Fruit fly (Drosophila melanogaster): Measurements from ENCODE around the gene CG8003.

Gene CG8003

DNA sequence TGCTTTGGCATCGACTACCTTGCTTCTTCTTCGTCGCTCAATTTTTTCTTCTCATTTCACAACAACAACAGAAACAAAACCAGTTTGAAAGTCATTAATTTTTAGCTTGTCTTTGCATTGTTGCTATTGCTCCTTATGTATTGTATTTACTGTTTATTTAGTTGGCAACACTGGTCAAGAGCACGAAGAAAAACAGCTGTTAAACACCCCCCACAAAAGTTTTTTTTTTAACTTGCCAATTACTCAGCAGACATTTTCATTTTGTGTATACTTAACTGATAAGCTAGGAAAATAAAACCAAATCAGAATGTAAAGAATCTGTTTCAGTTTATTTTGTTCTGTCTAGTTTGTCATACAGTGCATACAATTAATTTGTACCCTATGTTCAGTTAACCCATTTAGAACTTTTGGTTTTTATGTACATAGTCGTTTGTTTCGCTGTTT is 18.5 kb downstream of the CG8003 start (continued):
- TF ChIP-seq CG10274 (GFP tag; optimal IDR thresholded peaks at IDR 0.05), result peak; percentile 19
- peak; percentile 3 for TF ChIP-seq Atf-2 (GFP tag; optimal IDR thresholded peaks at IDR 0.05)
- TF ChIP-seq CG15011 (GFP tag; optimal IDR thresholded peaks at IDR 0.05), result peak; percentile 28
- TF ChIP-seq CG7839 (tag; optimal IDR thresholded peaks at IDR 0.05), result peak; percentile 17
- TF ChIP-seq Pdp1 (GFP tag; optimal IDR thresholded peaks at IDR 0.05), result peak in 1 of 2 experiments; percentile 5
- TF ChIP-seq crol (GFP tag; IDR thresholded peaks at IDR 0.05), result no peak
- peak; percentile 22 for TF ChIP-seq CG13775 (GFP tag; optimal IDR thresholded peaks at IDR 0.05)
- TF ChIP-seq CG14710 (tag; optimal IDR thresholded peaks at IDR 0.05), result peak; percentile 36
- 0 out of 3 replicates have a peak, but pooled peaks have one; percentile 11 for TF ChIP-seq otp (GFP tag; IDR thresholded peaks at IDR 0.05)
- peak; percentile 32 for TF ChIP-seq CG17568 (GFP tag; optimal IDR thresholded peaks at IDR 0.05)
- TF ChIP-seq CG34376 (GFP tag; optimal IDR thresholded peaks at IDR 0.05), result peak; percentile 9
- peak; percentile 46 for TF ChIP-seq gem (tag; optimal IDR thresholded peaks at IDR 0.05)
- TF ChIP-seq Dek (tag; optimal IDR thresholded peaks at IDR 0.05), result peak; percentile 9
- TF ChIP-seq CG7556 (GFP tag; optimal IDR thresholded peaks at IDR 0.05), result peak; percentile 35
- TF ChIP-seq cas (GFP tag; IDR thresholded peaks at IDR 0.05), result no peak
- no peak for TF ChIP-seq Sin3A (optimal IDR thresholded peaks at IDR 0.05)
- 0 out of 3 replicates have a peak, but pooled peaks have one; percentile 11 for TF ChIP-seq CG17361 (GFP tag; IDR thresholded peaks at IDR 0.05)
- peak; percentile 64 for TF ChIP-seq Fer1 (GFP tag; optimal IDR thresholded peaks at IDR 0.05)
- TF ChIP-seq lab (GFP tag; optimal IDR thresholded peaks at IDR 0.05), result peak; percentile 57
- TF ChIP-seq prd (optimal IDR thresholded peaks at IDR 0.05), result no peak
- TF ChIP-seq prd (GFP tag; IDR thresholded peaks at IDR 0.05), result 0 out of 3 replicates have a peak, but pooled peaks have one; percentile 12
- TF ChIP-seq mam (GFP tag; optimal IDR thresholded peaks at IDR 0.05), result peak; percentile 18
- peak; percentile 73 for TF ChIP-seq CG4360 (GFP tag; IDR thresholded peaks at IDR 0.05)
- TF ChIP-seq org-1 (GFP tag; optimal IDR thresholded peaks at IDR 0.05), result peak; percentile 24
- TF ChIP-seq onecut (GFP tag; IDR thresholded peaks at IDR 0.05), result no peak
- 0 out of 2 replicates have a peak, but pooled peaks have one; percentile 24 for TF ChIP-seq Ptx1 (GFP tag; IDR thresholded peaks at IDR 0.05)
- no peak for TF ChIP-seq MBD-R2 (GFP tag; IDR thresholded peaks at IDR 0.05)
- TF ChIP-seq CG4328 (GFP tag; optimal IDR thresholded peaks at IDR 0.05), result peak; percentile 27

DNA sequence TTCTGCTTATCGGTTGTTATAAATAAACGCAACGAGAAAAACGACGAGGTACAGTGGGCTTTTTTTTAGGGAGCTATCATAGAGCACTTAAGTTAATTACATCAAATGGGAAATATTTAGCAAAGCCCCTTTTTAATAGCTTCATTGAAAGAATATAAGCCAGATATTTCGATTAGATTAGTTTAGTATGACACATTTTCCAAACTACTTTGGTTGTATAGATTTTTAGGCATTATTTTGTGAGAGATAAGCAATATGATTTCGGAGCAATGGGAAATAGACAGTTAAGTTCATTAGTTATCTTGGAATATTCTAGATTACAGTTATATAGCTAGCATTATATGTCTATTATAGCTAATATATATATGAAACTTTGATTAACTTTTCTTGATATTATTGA is 18.9 kb downstream of the CG8003 start:
- TF ChIP-seq exex (tag; optimal IDR thresholded peaks at IDR 0.05), result peak; percentile 89
- TF ChIP-seq Atf3 (GFP tag; optimal IDR thresholded peaks at IDR 0.05), result no peak

DNA sequence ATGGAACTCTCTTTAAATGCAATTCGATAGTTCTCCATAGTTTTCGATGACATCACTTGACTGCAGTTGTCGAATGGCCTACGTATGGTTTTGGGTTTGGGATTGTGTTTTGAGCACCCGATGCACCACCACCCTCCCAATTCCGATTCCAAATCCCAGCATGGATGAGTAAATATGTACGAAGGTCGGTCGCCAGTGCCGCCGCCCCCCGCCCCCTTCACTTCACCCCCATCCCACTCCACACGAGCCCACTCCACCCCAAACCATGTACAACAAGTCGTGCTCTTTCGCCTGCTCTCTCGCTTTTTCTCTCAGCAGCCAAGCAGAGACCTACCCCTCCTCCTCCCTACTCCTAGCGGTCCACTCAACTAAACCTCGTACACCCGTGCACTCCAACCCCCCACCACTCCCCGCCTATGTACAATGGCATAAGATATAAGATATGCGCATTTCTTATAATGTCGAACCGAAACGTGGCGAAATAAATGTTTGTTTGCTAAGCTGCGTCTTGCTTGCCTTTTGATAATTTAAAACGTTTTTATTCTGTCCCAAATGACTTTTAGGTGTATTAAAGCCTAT is 19.5 kb downstream of the CG8003 start:
- TF ChIP-seq kni (GFP tag; optimal IDR thresholded peaks at IDR 0.05), result peak; percentile 56
- TF ChIP-seq Optix (GFP tag; IDR thresholded peaks at IDR 0.05), result no peak
- no peak for TF ChIP-seq sqz (GFP tag; optimal IDR thresholded peaks at IDR 0.05)
- no peak for TF ChIP-seq D (optimal IDR thresholded peaks at IDR 0.05)
- TF ChIP-seq D (GFP tag; optimal IDR thresholded peaks at IDR 0.05), result no peak
- TF ChIP-seq CoRest (tag; optimal IDR thresholded peaks at IDR 0.05), result no peak
- TF ChIP-seq gfzf (GFP tag; optimal IDR thresholded peaks at IDR 0.05), result no peak
- no peak for TF ChIP-seq Hand (GFP tag; optimal IDR thresholded peaks at IDR 0.05)
- TF ChIP-seq CG31365 (tag; optimal IDR thresholded peaks at IDR 0.05), result no peak
- TF ChIP-seq Ptx1 (GFP tag; IDR thresholded peaks at IDR 0.05), result no peak
- TF ChIP-seq Xbp1 (GFP tag; optimal IDR thresholded peaks at IDR 0.05), result no peak
- TF ChIP-seq sisA (GFP tag; IDR thresholded peaks at IDR 0.05), result no peak
- no peak for TF ChIP-seq twi (tag; optimal IDR thresholded peaks at IDR 0.05)
- TF ChIP-seq CG13775 (GFP tag; optimal IDR thresholded peaks at IDR 0.05), result no peak
- TF ChIP-seq Hr51 (GFP tag; optimal IDR thresholded peaks at IDR 0.05), result no peak
- no peak for TF ChIP-seq CG3726 (GFP tag; IDR thresholded peaks at IDR 0.05)
- TF ChIP-seq CG10565 (GFP tag; optimal IDR thresholded peaks at IDR 0.05), result no peak
- no peak for TF ChIP-seq odd (GFP tag; optimal IDR thresholded peaks at IDR 0.05)
- no peak for TF ChIP-seq CG8388 (GFP tag; optimal IDR thresholded peaks at IDR 0.05)
- no peak for TF ChIP-seq Gug (GFP tag; IDR thresholded peaks at IDR 0.05)
- TF ChIP-seq onecut (GFP tag; IDR thresholded peaks at IDR 0.05), result peak; percentile 15
- TF ChIP-seq amos (GFP tag; IDR thresholded peaks at IDR 0.05; ENCODE audit: partially characterized antibody), result no peak; the same call in 1 of the 2 replicates

Measured in whole organism, embryonic.